Fruit fly (Drosophila melanogaster): Measurements from ENCODE around the gene KFase.

DNA sequence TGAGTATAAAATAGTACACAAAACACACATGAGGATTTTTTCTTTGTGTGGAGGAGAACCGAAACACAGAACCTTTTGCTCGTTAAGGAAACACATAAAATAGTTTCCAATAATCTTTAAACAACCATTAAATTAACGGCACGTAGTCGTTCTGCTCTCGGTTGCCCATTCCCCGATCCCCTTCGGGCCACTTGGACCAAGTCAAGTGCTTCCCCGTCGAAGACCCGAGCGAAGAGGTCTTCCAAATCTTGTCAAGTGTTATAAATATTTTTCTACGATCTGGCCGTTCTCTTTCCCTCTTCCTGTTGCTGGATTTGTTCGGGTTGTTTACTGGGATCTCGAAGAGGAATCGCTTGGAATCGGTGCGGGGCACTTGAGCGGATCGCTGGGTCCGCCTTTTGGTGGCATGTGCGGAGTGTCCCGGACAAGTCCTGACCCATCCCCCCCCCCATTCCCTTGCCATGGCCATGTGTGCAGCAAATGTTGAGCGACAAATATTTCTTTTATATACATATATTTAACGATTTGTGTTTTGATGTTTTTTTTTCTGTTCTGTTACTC lies 42.5 kb upstream of the KFase start:
- TF ChIP-seq usp (GFP tag; optimal IDR thresholded peaks at IDR 0.05) = no peak
- TF ChIP-seq pan (optimal IDR thresholded peaks at IDR 0.05) = no peak
- TF ChIP-seq Dll (optimal IDR thresholded peaks at IDR 0.05) = no peak
- no peak for TF ChIP-seq CG8478 (optimal IDR thresholded peaks at IDR 0.05)
- TF ChIP-seq psq (optimal IDR thresholded peaks at IDR 0.05) = no peak
- no peak for TF ChIP-seq EcR (GFP tag; optimal IDR thresholded peaks at IDR 0.05)
